Worm (Caenorhabditis elegans): Measurements from ENCODE around the gene mab-9.
"Not testable (repeated sequence)": the region's sequence is repeated elsewhere in the genome, so short reads cannot be mapped to it uniquely, and the experiment has no call there.

mab-9 gene

DNA sequence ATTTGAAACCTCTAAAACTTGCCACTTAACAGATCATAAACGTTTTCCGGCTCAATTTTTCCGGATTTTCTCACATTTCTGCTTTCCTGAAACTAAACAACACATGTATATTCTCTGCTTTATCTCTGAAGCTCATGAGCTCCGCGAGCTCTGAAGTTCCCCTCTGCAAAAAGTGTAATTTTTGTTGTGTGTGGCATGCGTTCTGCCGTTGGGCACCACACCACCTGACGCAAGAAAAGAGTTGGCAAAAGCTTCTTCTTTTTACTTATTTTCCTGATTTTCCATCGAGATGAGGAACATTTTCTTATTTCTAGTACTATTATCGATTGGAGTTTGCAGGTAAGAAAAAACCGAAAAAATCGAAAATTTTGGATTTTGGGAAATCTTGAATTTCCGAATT lies 10.6 kb downstream of the mab-9 start, which contains the start of gene lgc-34:
TSS of gene lgc-34 (plus strand) at position 200 of the 400 bp plus-strand sequence.
- TF ChIP-seq ceh-18 (tag; optimal IDR thresholded peaks at IDR 0.05) (peak; percentile 32), hlh-8 (tag; optimal IDR thresholded peaks at IDR 0.05) (no peak)

DNA sequence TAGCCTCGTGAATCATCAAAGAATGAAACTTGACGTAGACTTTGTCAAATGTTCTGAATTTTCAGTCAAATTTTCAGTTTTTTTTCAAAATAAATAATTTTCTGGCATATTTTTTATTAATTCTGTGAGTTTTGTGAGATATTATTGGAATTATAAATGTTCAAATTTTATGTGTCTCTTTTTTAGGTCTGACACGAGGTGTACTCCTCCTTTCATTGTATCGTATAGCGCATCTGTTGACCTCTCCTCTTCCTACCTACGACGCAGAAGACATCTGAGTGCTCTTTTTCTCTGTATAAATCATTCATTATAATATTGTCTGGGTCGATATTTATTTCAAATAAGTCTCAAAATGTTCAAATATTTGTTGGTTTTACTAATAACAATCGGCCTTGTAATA lies 19.4 kb downstream of the mab-9 start, which contains the start of gene T27A1.3:
TSS of gene T27A1.3 (plus strand) at position 301 of the 400 bp plus-strand sequence.
- not testable (repeated sequence) for TF ChIP-seq npax-4 (tag; optimal IDR thresholded peaks at IDR 0.05); ahr-1 (tag; optimal IDR thresholded peaks at IDR 0.05); unc-3 (GFP tag; conservative IDR thresholded peaks at IDR 0.05); unc-3 (tag; optimal IDR thresholded peaks at IDR 0.05)

DNA sequence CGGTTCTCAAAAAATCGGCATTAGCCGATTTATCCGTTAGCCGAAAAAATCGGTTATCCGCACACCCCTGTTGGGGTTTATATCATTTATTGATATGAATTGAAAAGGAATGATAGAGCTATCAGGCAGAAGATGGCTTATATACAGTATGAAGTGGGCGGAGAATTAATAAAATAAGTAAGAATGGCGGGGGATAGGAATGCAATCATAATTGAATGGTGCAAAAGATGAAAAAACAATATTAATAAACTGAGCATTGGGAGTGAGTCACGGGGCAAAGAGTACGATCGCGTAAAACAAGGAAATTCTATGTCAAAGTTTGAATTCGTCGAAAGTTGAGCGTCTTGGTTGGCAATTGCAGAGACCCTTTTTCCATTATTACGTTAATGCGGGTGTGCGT lies 21.0 kb downstream of the mab-9 start, which contains the start of gene T27A1.2:
TSS of gene T27A1.2 (minus strand) at position 101 of the 400 bp plus-strand sequence.
- TF ChIP-seq ceh-2 (tag; optimal IDR thresholded peaks at IDR 0.05) (no peak), elt-4 (tag; optimal IDR thresholded peaks at IDR 0.05) (no peak)

- no peak for TF ChIP-seq npax-4 (tag; optimal IDR thresholded peaks at IDR 0.05)
- no peak for TF ChIP-seq nfya-1 (tag; optimal IDR thresholded peaks at IDR 0.05)
- no peak for TF ChIP-seq pha-2 (tag; optimal IDR thresholded peaks at IDR 0.05)
- no peak for TF ChIP-seq che-1 (tag; optimal IDR thresholded peaks at IDR 0.05)
- TF ChIP-seq lim-6 (tag; optimal IDR thresholded peaks at IDR 0.05), result no peak
- TF ChIP-seq elt-2 (tag; optimal IDR thresholded peaks at IDR 0.05), result no peak
- no peak for TF ChIP-seq zip-5 (tag; optimal IDR thresholded peaks at IDR 0.05)
- TF ChIP-seq nhr-232 (tag; optimal IDR thresholded peaks at IDR 0.05), result no peak
- no peak for TF ChIP-seq ceh-24 (tag; optimal IDR thresholded peaks at IDR 0.05)
- TF ChIP-seq ceh-14 (tag; optimal IDR thresholded peaks at IDR 0.05), result no peak
- no peak for TF ChIP-seq ztf-16 (tag; optimal IDR thresholded peaks at IDR 0.05)
- no peak for TF ChIP-seq fkh-6 (tag; optimal IDR thresholded peaks at IDR 0.05)
- no peak for TF ChIP-seq ceh-19 (GFP tag; optimal IDR thresholded peaks at IDR 0.05)
- TF ChIP-seq gmeb-2 (tag; optimal IDR thresholded peaks at IDR 0.05), result no peak
These were observed 26.6 kb downstream of the mab-9 start for ce11 chrII:542416-542815.

DNA sequence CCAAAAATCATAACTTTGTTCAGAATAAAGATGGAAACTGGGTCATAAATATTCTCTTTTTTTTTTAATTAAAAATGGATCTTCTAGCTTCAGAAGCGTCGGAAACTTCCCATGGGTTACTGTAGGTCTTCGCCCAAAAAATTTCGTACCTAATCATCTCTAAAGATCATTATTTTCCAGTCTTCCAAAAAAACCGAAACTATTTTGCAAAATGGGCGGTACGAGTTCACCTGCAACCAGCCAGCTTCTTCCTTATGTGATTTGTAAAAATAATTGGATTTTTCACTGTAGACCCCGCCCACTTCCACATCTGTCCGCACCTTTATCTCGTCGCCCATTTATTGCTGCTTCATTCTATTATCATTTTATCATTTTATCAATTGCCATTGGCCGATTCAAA lies 30.6 kb downstream of the mab-9 start, which contains the start of gene mlt-10:
TSS of gene mlt-10 (plus strand) at position 301 of the 400 bp plus-strand sequence.
- no peak for TF ChIP-seq pros-1 (tag; optimal IDR thresholded peaks at IDR 0.05)
- TF ChIP-seq unc-55 (GFP tag; optimal IDR thresholded peaks at IDR 0.05), result no peak
- no peak for TF ChIP-seq ceh-31 (tag; optimal IDR thresholded peaks at IDR 0.05)
- TF ChIP-seq sox-2 (GFP tag; IDR thresholded peaks at IDR 0.05), result no peak
- no peak for TF ChIP-seq ets-4 (tag; optimal IDR thresholded peaks at IDR 0.05)
- no peak for TF ChIP-seq pag-3 (tag; optimal IDR thresholded peaks at IDR 0.05; ENCODE audit: borderline replicate concordance)

DNA sequence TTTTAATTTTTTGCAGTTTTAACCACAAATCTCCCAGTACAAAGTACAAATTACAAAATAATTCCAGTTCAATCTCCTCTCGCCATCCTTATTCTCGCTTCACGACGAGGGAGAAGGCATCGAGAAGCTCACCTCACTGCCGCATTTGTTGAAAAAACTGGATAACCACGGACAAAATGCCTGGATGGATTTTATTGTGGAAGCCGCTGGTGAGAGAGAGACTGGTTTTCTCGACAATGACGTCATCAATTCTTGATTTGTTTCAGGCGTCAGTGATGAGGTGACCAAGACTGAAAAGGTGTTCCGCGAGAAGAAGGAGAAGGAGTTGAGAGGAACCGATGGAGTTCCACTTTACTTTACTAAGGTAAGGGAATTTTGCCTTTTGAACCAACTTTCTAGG lies 33.7 kb downstream of the mab-9 start:
- TF ChIP-seq ceh-6 (GFP tag; optimal IDR thresholded peaks at IDR 0.05) (no peak), hlh-6 (tag; optimal IDR thresholded peaks at IDR 0.05) (no peak), K02D7.2 (tag; optimal IDR thresholded peaks at IDR 0.05) (no peak), lim-6 (tag; optimal IDR thresholded peaks at IDR 0.05) (no peak), tbx-2 (tag; optimal IDR thresholded peaks at IDR 0.05) (no peak), pat-9 (tag; optimal IDR thresholded peaks at IDR 0.05) (no peak), pax-1 (tag; optimal IDR thresholded peaks at IDR 0.05) (no peak), pros-1 (tag; optimal IDR thresholded peaks at IDR 0.05) (no peak), unc-42 (tag; optimal IDR thresholded peaks at IDR 0.05) (no peak), madf-2 (tag; optimal IDR thresholded peaks at IDR 0.05) (no peak), elt-2 (tag; optimal IDR thresholded peaks at IDR 0.05) (no peak), ceh-14 (tag; optimal IDR thresholded peaks at IDR 0.05) (no peak)

All from whole organism, late embryonic.